Fruit fly (Drosophila melanogaster) whole organism, embryonic: ENCODE measurements around the gene Osi17.

Experiments
- Adf1 ChIP-seq: fragments of 200-800 bp; sonication (Bioruptor generic); IDR thresholded peaks from 2 replicates; pipeline ENCODE4 v1.3.6; 2022; ENCODE audit warnings: missing biosample characterization, missing genetic modification characterization
- Antp ChIP-seq: fragments of 200-800 bp; sonication (Bioruptor generic); optimal IDR thresholded peaks from 3 replicates; lab custom pipeline; 2016; ENCODE audit warnings: missing biosample characterization, missing genetic modification characterization
- Awh ChIP-seq: fragments of 200-800 bp; sonication (Bioruptor generic); IDR thresholded peaks from 2 replicates; pipeline ENCODE4, ENCODE4 v1.3.6; 2022; ENCODE audit warnings: missing biosample characterization, missing genetic modification characterization
- BEAF-32 ChIP-seq: fragments of 200-800 bp; sonication (Bioruptor generic); optimal IDR thresholded peaks from 3 replicates; lab custom pipeline; 2017; ENCODE audit warnings: missing biosample characterization, missing genetic modification characterization, mild to moderate bottlenecking, moderate library complexity, missing genetic modification reagents
- Bteb2 ChIP-seq: fragments of 200-800 bp; sonication (Bioruptor generic); optimal IDR thresholded peaks from 2 replicates; lab custom pipeline; 2016; ENCODE audit warnings: missing biosample characterization, missing genetic modification characterization
- CG10462 ChIP-seq: fragments of 200-800 bp; sonication (Bioruptor generic); optimal IDR thresholded peaks from 2 replicates; lab custom pipeline; 2016; ENCODE audit warnings: missing biosample characterization, missing genetic modification characterization
- CG12219 ChIP-seq: fragments of 200-800 bp; sonication (Bioruptor generic); optimal IDR thresholded peaks from 3 replicates; lab custom pipeline; 2018; ENCODE audit warnings: missing biosample characterization, mild to moderate bottlenecking, missing genetic modification characterization
- CG12299 ChIP-seq: fragments of 200-800 bp; sonication (Bioruptor generic); optimal IDR thresholded peaks from 2 replicates; lab custom pipeline; 2018; ENCODE audit warnings: missing biosample characterization, mild to moderate bottlenecking, missing genetic modification characterization
- CG12391 ChIP-seq: fragments of 200-800 bp; sonication (Bioruptor generic); optimal IDR thresholded peaks from 3 replicates; lab custom pipeline; 2018; ENCODE audit warnings: missing biosample characterization, mild to moderate bottlenecking, missing genetic modification characterization, moderate library complexity
- CG15696 ChIP-seq: fragments of 200-800 bp; sonication (Bioruptor generic); optimal IDR thresholded peaks from 2 replicates; lab custom pipeline; 2019; ENCODE audit warnings: missing biosample characterization, mild to moderate bottlenecking, missing genetic modification characterization, moderate library complexity
- CG16779 ChIP-seq: fragments of 200-800 bp; sonication (Bioruptor generic); IDR thresholded peaks from 2 replicates; pipeline ENCODE4 v1.3.6; 2022; ENCODE audit warnings: missing biosample characterization, missing genetic modification characterization
- CG16815 ChIP-seq: fragments of 200-800 bp; sonication (Bioruptor generic); optimal IDR thresholded peaks from 3 replicates; lab custom pipeline; 2017; ENCODE audit warnings: missing biosample characterization, mild to moderate bottlenecking, missing genetic modification characterization
- CG18011 ChIP-seq: fragments of 200-800 bp; sonication (Bioruptor generic); optimal IDR thresholded peaks from 2 replicates; lab custom pipeline; 2017; ENCODE audit warnings: missing biosample characterization, missing genetic modification characterization, mild to moderate bottlenecking, moderate library complexity, missing genotype
- CG2678 ChIP-seq: fragments of 200-800 bp; sonication (Bioruptor generic); optimal IDR thresholded peaks from 3 replicates; lab custom pipeline; 2019; ENCODE audit warnings: missing biosample characterization, mild to moderate bottlenecking, missing genetic modification characterization, moderate library complexity
- CG5180 ChIP-seq: fragments of 200-800 bp; sonication (Bioruptor generic); optimal IDR thresholded peaks from 3 replicates; lab custom pipeline; 2017; ENCODE audit warnings: missing biosample characterization, missing genetic modification characterization, mild to moderate bottlenecking, moderate library complexity, missing genetic modification reagents
- CG6654 ChIP-seq: fragments of 200-800 bp; sonication (Bioruptor generic); optimal IDR thresholded peaks from 2 replicates; lab custom pipeline; 2017; ENCODE audit warnings: missing biosample characterization, mild to moderate bottlenecking, missing genetic modification characterization
- CG7357 ChIP-seq: fragments of 200-800 bp; sonication (Bioruptor generic); IDR thresholded peaks from 3 replicates; pipeline ENCODE4 v1.3.6; 2022; ENCODE audit warnings: missing biosample characterization, missing genetic modification characterization
- CG8281 ChIP-seq: fragments of 200-800 bp; sonication (Bioruptor generic); optimal IDR thresholded peaks from 2 replicates; lab custom pipeline; 2018; ENCODE audit warnings: missing biosample characterization, mild to moderate bottlenecking, missing genetic modification characterization, moderate library complexity
- CG8290 ChIP-seq, 3 experiments: fragments of 200-800 bp; sonication (Bioruptor generic); optimal IDR thresholded peaks; 2 replicates each; lab custom pipeline; 2016 to 2019; ENCODE audit warnings: missing biosample characterization in 3 of 3, missing genetic modification characterization in 3 of 3, mild to moderate bottlenecking in 2 of 3, moderate library complexity in 1 of 3
- CG8765 ChIP-seq: fragments of 200-800 bp; sonication (Bioruptor generic); IDR thresholded peaks from 2 replicates; pipeline ENCODE4 v1.3.6; 2022; ENCODE audit warnings: missing biosample characterization, missing genetic modification characterization
- CrebB ChIP-seq: fragments of 200-800 bp; sonication (Bioruptor generic); optimal IDR thresholded peaks from 3 replicates; lab custom pipeline; 2018; ENCODE audit warnings: missing biosample characterization, mild to moderate bottlenecking, missing genetic modification characterization
- Dll ChIP-seq: fragments of 200-800 bp; sonication (Bioruptor generic); IDR thresholded peaks from 4 replicates; pipeline ENCODE4 v1.3.6; 2022; ENCODE audit warnings: missing biosample characterization, missing genetic modification characterization; ENCODE audit not compliant: partially characterized antibody
- H15 ChIP-seq: fragments of 200-800 bp; sonication (Bioruptor generic); IDR thresholded peaks from 3 replicates; pipeline ENCODE4 v1.3.6; 2022; ENCODE audit warnings: missing biosample characterization, missing genetic modification characterization
- HmgZ ChIP-seq: fragments of 200-800 bp; sonication (Bioruptor generic); optimal IDR thresholded peaks from 2 replicates; lab custom pipeline; 2018; ENCODE audit warnings: missing biosample characterization, mild to moderate bottlenecking, missing genetic modification characterization
- Kr ChIP-seq: fragments of 200-800 bp; sonication (Bioruptor generic); optimal IDR thresholded peaks from 2 replicates; lab custom pipeline; 2017; ENCODE audit warnings: missing biosample characterization, mild to moderate bottlenecking, missing genetic modification characterization
- MESR4 ChIP-seq: fragments of 200-800 bp; sonication (Bioruptor generic); optimal IDR thresholded peaks from 2 replicates; lab custom pipeline; 2018; ENCODE audit warnings: missing biosample characterization, mild to moderate bottlenecking, missing genetic modification characterization, moderate library complexity
- Mrtf ChIP-seq: fragments of 200-800 bp; sonication (Bioruptor generic); IDR thresholded peaks from 3 replicates; pipeline ENCODE4 v1.3.6; 2022; ENCODE audit warnings: missing biosample characterization, missing genetic modification characterization
- NC2β ChIP-seq: fragments of 200-800 bp; sonication (Bioruptor generic); optimal IDR thresholded peaks from 2 replicates; lab custom pipeline; 2016; ENCODE audit warnings: missing biosample characterization, missing genetic modification characterization
- Scr ChIP-seq: fragments of 200-800 bp; sonication (Bioruptor generic); IDR thresholded peaks from 2 replicates; pipeline ENCODE4 v1.3.6; 2022; ENCODE audit warnings: missing biosample characterization, missing genetic modification characterization; ENCODE audit not compliant: partially characterized antibody
- ara ChIP-seq: fragments of 200-800 bp; sonication (Bioruptor generic); IDR thresholded peaks from 2 replicates; pipeline ENCODE4 v1.3.6; 2022; ENCODE audit warnings: missing biosample characterization, missing genetic modification characterization
- cas ChIP-seq: fragments of 200-800 bp; sonication (Bioruptor generic); IDR thresholded peaks from 2 replicates; pipeline ENCODE4 v1.3.6; 2022; ENCODE audit warnings: missing biosample characterization, missing genetic modification characterization
- croc ChIP-seq: fragments of 200-800 bp; sonication (Bioruptor generic); conservative IDR thresholded peaks from 3 replicates; pipeline ENCODE4 v1.3.6; 2022; ENCODE audit warnings: missing biosample characterization, missing genetic modification characterization
- dmrt99B ChIP-seq: fragments of 200-800 bp; sonication (Bioruptor generic); optimal IDR thresholded peaks from 2 replicates; lab custom pipeline; 2018; ENCODE audit warnings: missing biosample characterization, mild to moderate bottlenecking, missing genetic modification characterization, moderate library complexity
- eyg ChIP-seq: fragments of 200-800 bp; sonication (Bioruptor generic); optimal IDR thresholded peaks from 3 replicates; lab custom pipeline; 2016; ENCODE audit warnings: missing biosample characterization, missing genetic modification characterization
- fd96Cb ChIP-seq: fragments of 200-800 bp; sonication (Bioruptor generic); optimal IDR thresholded peaks from 2 replicates; lab custom pipeline; 2018; ENCODE audit warnings: missing biosample characterization, mild to moderate bottlenecking, missing genetic modification characterization, moderate library complexity
- gsb-n ChIP-seq: fragments of 200-800 bp; sonication (Bioruptor generic); optimal IDR thresholded peaks from 3 replicates; lab custom pipeline; 2018; ENCODE audit warnings: missing biosample characterization, mild to moderate bottlenecking, missing genetic modification characterization
- hkb ChIP-seq, 2 experiments: fragments of 200-800 bp in 1 of 2; fragments of >200 bp in 1 of 2; sonication (Bioruptor generic) in 1 of 2; IDR thresholded peaks in 1 of 2; optimal IDR thresholded peaks in 1 of 2; 2 replicates each; pipeline versions ENCODE4 v1.3.6 to Lab custom; 2017 to 2022; ENCODE audit warnings: missing biosample characterization in 1 of 2, missing genetic modification characterization in 1 of 2
- ind ChIP-seq: fragments of 200-800 bp; sonication (Bioruptor generic); optimal IDR thresholded peaks from 3 replicates; lab custom pipeline; 2016; ENCODE audit warnings: missing biosample characterization, missing genetic modification characterization
- jing ChIP-seq: fragments of 200-800 bp; sonication (Bioruptor generic); optimal IDR thresholded peaks from 2 replicates; lab custom pipeline; 2018; ENCODE audit warnings: missing biosample characterization, mild to moderate bottlenecking, missing genetic modification characterization
- oc ChIP-seq: fragments of 200-800 bp; sonication (Bioruptor generic); optimal IDR thresholded peaks from 2 replicates; lab custom pipeline; 2018; ENCODE audit warnings: missing biosample characterization, mild to moderate bottlenecking, missing genetic modification characterization, moderate library complexity
- org-1 ChIP-seq: fragments of 200-800 bp; sonication (Bioruptor generic); optimal IDR thresholded peaks from 2 replicates; lab custom pipeline; 2017; ENCODE audit warnings: missing biosample characterization, missing genetic modification characterization
- otp ChIP-seq: fragments of 200-800 bp; sonication (Bioruptor generic); IDR thresholded peaks from 3 replicates; pipeline ENCODE4, ENCODE4 v1.3.6; 2022; ENCODE audit warnings: missing biosample characterization, missing genetic modification characterization
- pum ChIP-seq: fragments of 200-800 bp; sonication (Bioruptor generic); optimal IDR thresholded peaks from 2 replicates; lab custom pipeline; 2016; ENCODE audit warnings: missing biosample characterization, missing genetic modification characterization
- pzg ChIP-seq: fragments of 200-800 bp; sonication (Bioruptor generic); optimal IDR thresholded peaks from 3 replicates; lab custom pipeline; 2018; ENCODE audit warnings: missing biosample characterization, mild to moderate bottlenecking, missing genetic modification characterization, moderate library complexity
- sens ChIP-seq: fragments of 200-800 bp; sonication (Bioruptor generic); peaks from one replicate; lab custom pipeline; 2016; ENCODE audit warnings: missing biosample characterization, missing genetic modification characterization
- sisA ChIP-seq: fragments of 200-800 bp; sonication (Bioruptor generic); IDR thresholded peaks from 2 replicates; pipeline ENCODE4 v1.3.6; 2022; ENCODE audit warnings: missing biosample characterization, missing genetic modification characterization
- sqz ChIP-seq: fragments of 200-800 bp; sonication (Bioruptor generic); optimal IDR thresholded peaks from 3 replicates; lab custom pipeline; 2018; ENCODE audit warnings: missing biosample characterization, mild to moderate bottlenecking, missing genetic modification characterization
- tin ChIP-seq: fragments of 200-800 bp; sonication (Bioruptor generic); optimal IDR thresholded peaks from 3 replicates; lab custom pipeline; 2016; ENCODE audit warnings: missing biosample characterization, missing genetic modification characterization
- trh ChIP-seq: fragments of 200-800 bp; sonication (Bioruptor generic); optimal IDR thresholded peaks from 2 replicates; lab custom pipeline; 2016; ENCODE audit warnings: missing biosample characterization, missing genetic modification characterization
- zen ChIP-seq: fragments of 200-800 bp; sonication (Bioruptor generic); optimal IDR thresholded peaks from 3 replicates; lab custom pipeline; 2018; ENCODE audit warnings: missing biosample characterization, mild to moderate bottlenecking, missing genetic modification characterization, moderate library complexity
- zf30C ChIP-seq: fragments of 200-800 bp; sonication (Bioruptor generic); optimal IDR thresholded peaks from 3 replicates; lab custom pipeline; 2018; ENCODE audit warnings: missing biosample characterization, mild to moderate bottlenecking, missing genetic modification characterization

The Osi17 gene

dm6 chr3R:6345814-6346213, 34.2 kb downstream of the Osi17 start, which contains the start of the genes SmD2 and CG18048 (continued):
- TF ChIP-seq CG18011 (GFP tag; lab: Kevin White, UChicago) (no peak), pzg (GFP tag; lab: Kevin White, UChicago) (peak; percentile 69), sens (peak; percentile 27), CG8290 (GFP tag; optimal IDR thresholded peaks at IDR 0.05; lab: Kevin White, UChicago) (peak; percentile 10), CG8290 (tag; optimal IDR thresholded peaks at IDR 0.05; lab: Kevin White, UChicago) (no peak), CrebB (tag; lab: Kevin White, UChicago) (no peak), CG15696 (tag; lab: Kevin White, UChicago) (no peak), hkb (optimal IDR thresholded peaks at IDR 0.05; lab: Kevin White, UChicago) (peak; percentile 43), hkb (GFP tag; IDR thresholded peaks at IDR 0.05; lab: Robert Waterston, UW) (no peak), otp (GFP tag; lab: Robert Waterston, UW) (no peak), fd96Cb (tag; lab: Kevin White, UChicago) (no peak), CG2678 (tag; lab: Kevin White, UChicago) (no peak), CG6654 (GFP tag; lab: Kevin White, UChicago) (no peak), org-1 (GFP tag; lab: Kevin White, UChicago) (no peak), gsb-n (no peak), ara (GFP tag; lab: Robert Waterston, UW) (no peak), CG7357 (no peak), jing (no peak), zf30C (no peak), CG10462 (no peak), sqz (GFP tag; lab: Kevin White, UChicago) (no peak), CG12219 (GFP tag; lab: Kevin White, UChicago) (no peak), CG12299 (no peak), NC2β (GFP tag; lab: Kevin White, UChicago) (no peak), Awh (no peak), CG16815 (GFP tag; lab: Kevin White, UChicago) (no peak), CG8281 (no peak), Dll (GFP tag; lab: Robert Waterston, UW) (peak; percentile 85), CG12391 (tag; lab: Kevin White, UChicago) (peak; percentile 44), eyg (no peak), Antp (GFP tag; lab: Kevin White, UChicago) (no peak), Bteb2 (GFP tag; lab: Kevin White, UChicago) (no peak), ind (no peak), Adf1 (GFP tag; lab: Robert Waterston, UW) (no peak), Scr (GFP tag; lab: Robert Waterston, UW) (peak; percentile 82), MESR4 (GFP tag; lab: Kevin White, UChicago) (no peak), zen (no peak), dmrt99B (tag; lab: Kevin White, UChicago) (no peak), Mrtf (GFP tag; lab: Robert Waterston, UW) (no peak), H15 (GFP tag; lab: Robert Waterston, UW) (no peak), CG16779 (GFP tag; lab: Robert Waterston, UW) (no peak), BEAF-32 (GFP tag; lab: Kevin White, UChicago) (peak; percentile 88), oc (tag; lab: Kevin White, UChicago) (no peak), tin (GFP tag; lab: Kevin White, UChicago) (no peak), croc (GFP tag; lab: Robert Waterston, UW) (no peak), cas (no peak), trh (GFP tag; lab: Kevin White, UChicago) (no peak), pum (GFP tag; lab: Kevin White, UChicago) (no peak), sisA (no peak), Kr (GFP tag; lab: Kevin White, UChicago) (no peak), CG5180 (GFP tag; lab: Kevin White, UChicago) (no peak), CG8765 (GFP tag; lab: Robert Waterston, UW) (no peak), HmgZ (peak; percentile 52)
